Worm (Caenorhabditis elegans): ENCODE measurements around the gene znf-598.

Gene znf-598

DNA sequence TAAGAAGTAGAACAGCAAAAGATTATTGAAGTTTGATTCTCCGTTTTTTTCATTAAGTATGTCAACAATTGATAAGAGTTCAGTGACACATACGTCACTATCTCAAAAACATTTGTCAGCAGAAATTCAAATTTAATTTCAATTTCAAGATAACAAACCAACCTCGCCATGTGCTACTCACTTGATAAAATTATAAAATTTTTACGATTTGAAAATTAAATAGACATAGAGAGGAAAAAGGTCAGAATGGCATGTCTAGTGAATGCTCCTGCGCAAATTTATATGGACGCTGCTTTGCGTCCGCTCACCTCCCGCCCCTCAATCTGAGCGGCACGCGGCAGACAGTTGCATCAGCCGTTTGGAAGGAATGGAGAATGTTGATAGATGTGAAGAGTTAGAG lies 34.6 kb downstream of the znf-598 start:
- TF ChIP-seq unc-130 (GFP tag; optimal IDR thresholded peaks at IDR 0.05) (no peak), ceh-62 (tag; optimal IDR thresholded peaks at IDR 0.05) (no peak), mep-1 (tag; optimal IDR thresholded peaks at IDR 0.05) (no peak), fkh-10 (GFP tag; optimal IDR thresholded peaks at IDR 0.05) (no peak), rbr-2 (tag; optimal IDR thresholded peaks at IDR 0.05) (no peak), nhr-42 (GFP tag; IDR thresholded peaks at IDR 0.05) (no peak), hlh-11 (tag; optimal IDR thresholded peaks at IDR 0.05) (peak; percentile 92), php-3 (GFP tag; IDR thresholded peaks at IDR 0.05) (peak; percentile 96), daf-19 (GFP tag; conservative IDR thresholded peaks at IDR 0.05) (no peak), pqm-1 (tag; optimal IDR thresholded peaks at IDR 0.05) (peak; percentile 91), nhr-102 (tag; optimal IDR thresholded peaks at IDR 0.05) (peak; percentile 60), jun-1 (tag; optimal IDR thresholded peaks at IDR 0.05) (no peak), nhr-11 (tag; optimal IDR thresholded peaks at IDR 0.05) (peak; percentile 29), R02D3.7 (tag; optimal IDR thresholded peaks at IDR 0.05) (no peak), ces-1 (GFP tag; optimal IDR thresholded peaks at IDR 0.05) (no peak), zfp-3 (GFP tag; conservative IDR thresholded peaks at IDR 0.05) (peak; percentile 77), Y75B8A.6 (GFP tag; IDR thresholded peaks at IDR 0.05) (no peak), dve-1 (tag; optimal IDR thresholded peaks at IDR 0.05; ENCODE audit: insufficient read depth) (peak; percentile 84), nhr-41 (GFP tag; IDR thresholded peaks at IDR 0.05) (peak; percentile 77), set-16 (GFP tag; IDR thresholded peaks at IDR 0.05) (no peak), ama-1 (optimal IDR thresholded peaks at IDR 0.05) (no peak), madf-9 (GFP tag; conservative IDR thresholded peaks at IDR 0.05) (0 out of 2 replicates have a peak, but pooled peaks have one; percentile 28), zag-1 (tag; optimal IDR thresholded peaks at IDR 0.05) (no peak), lin-39 (tag; optimal IDR thresholded peaks at IDR 0.05) (no peak), spr-3 (GFP tag; optimal IDR thresholded peaks at IDR 0.05) (no peak), unc-39 (tag; optimal IDR thresholded peaks at IDR 0.05) (no peak), F26F4.8 (GFP tag; conservative IDR thresholded peaks at IDR 0.05) (no peak), nhr-25 (tag; optimal IDR thresholded peaks at IDR 0.05; ENCODE audit: borderline replicate concordance, insufficient read depth) (no peak), ceh-82 (tag; optimal IDR thresholded peaks at IDR 0.05) (no peak), Y5F2A.4 (GFP tag; optimal IDR thresholded peaks at IDR 0.05) (no peak), pha-4 (GFP tag; IDR thresholded peaks at IDR 0.05) (peak; percentile 58), pha-4 (tag; optimal IDR thresholded peaks at IDR 0.05) (no peak), tag-97 (GFP tag; IDR thresholded peaks at IDR 0.05) (no peak), madf-5 (GFP tag; IDR thresholded peaks at IDR 0.05) (no peak), ceh-44 (GFP tag; IDR thresholded peaks at IDR 0.05) (no peak), dpl-1 (GFP tag; optimal IDR thresholded peaks at IDR 0.05) (no peak), lin-1 (GFP tag; IDR thresholded peaks at IDR 0.05) (peak; percentile 70), nhr-6 (tag; optimal IDR thresholded peaks at IDR 0.05) (no peak), F10B5.3 (tag; optimal IDR thresholded peaks at IDR 0.05) (no peak), T26A8.4 (GFP tag; IDR thresholded peaks at IDR 0.05) (no peak), snpc-4 (tag; optimal IDR thresholded peaks at IDR 0.05) (no peak), lin-38 (GFP tag; IDR thresholded peaks at IDR 0.05) (no peak; the same call in 1 of the 2 replicates), Y105C5A.15 (GFP tag; IDR thresholded peaks at IDR 0.05) (no peak), daf-12 (tag; optimal IDR thresholded peaks at IDR 0.05) (no peak), nhr-48 (tag; optimal IDR thresholded peaks at IDR 0.05) (peak; percentile 85), egl-43 (GFP tag; IDR thresholded peaks at IDR 0.05) (no peak), sdz-12 (GFP tag; optimal IDR thresholded peaks at IDR 0.05) (no peak), vab-7 (GFP tag; IDR thresholded peaks at IDR 0.05) (no peak), fos-1 (tag; optimal IDR thresholded peaks at IDR 0.05) (no peak), mdt-29 (GFP tag; IDR thresholded peaks at IDR 0.05) (no peak), daf-16 (GFP tag; optimal IDR thresholded peaks at IDR 0.05) (peak in 1 of 2 experiments; percentile 71), daf-16 (tag; optimal IDR thresholded peaks at IDR 0.05) (peak; percentile 93), daf-8 (GFP tag; IDR thresholded peaks at IDR 0.05) (no peak), nhr-10 (tag; optimal IDR thresholded peaks at IDR 0.05) (no peak)

All from whole organism, L4 larva.